Fruit fly (Drosophila melanogaster) whole organism, embryonic: Measurements from ENCODE around the gene pigs.

Experiments
- B-H2 ChIP-seq: fragments of 200-800 bp; sonication (Bioruptor generic); optimal IDR thresholded peaks from 2 replicates; lab custom pipeline; 2018; ENCODE audit warnings: missing biosample characterization, mild to moderate bottlenecking, missing genetic modification characterization
- CG10147 ChIP-seq: fragments of 200-800 bp; sonication (Bioruptor generic); optimal IDR thresholded peaks from 2 replicates; lab custom pipeline; 2019; ENCODE audit warnings: missing biosample characterization, mild to moderate bottlenecking, missing genetic modification characterization, moderate library complexity
- CG10654 ChIP-seq: fragments of 200-800 bp; sonication (Bioruptor generic); optimal IDR thresholded peaks from 2 replicates; lab custom pipeline; 2016; ENCODE audit warnings: missing biosample characterization, missing genetic modification characterization
- CG11093 ChIP-seq: fragments of 200-800 bp; sonication (Bioruptor generic); IDR thresholded peaks from 3 replicates; pipeline ENCODE4 v1.3.6; 2022; ENCODE audit warnings: missing biosample characterization, missing genetic modification characterization
- CG11504 ChIP-seq: fragments of 200-800 bp; sonication (Bioruptor generic); optimal IDR thresholded peaks from 3 replicates; lab custom pipeline; 2019; ENCODE audit warnings: missing biosample characterization, mild to moderate bottlenecking, missing genetic modification characterization, moderate library complexity
- CG12744 ChIP-seq: fragments of 200-800 bp; sonication (Bioruptor generic); optimal IDR thresholded peaks from 2 replicates; lab custom pipeline; 2016; ENCODE audit warnings: missing biosample characterization, missing genetic modification characterization
- CG13296 ChIP-seq: fragments of 200-800 bp; sonication (Bioruptor generic); optimal IDR thresholded peaks from 3 replicates; lab custom pipeline; 2018; ENCODE audit warnings: missing biosample characterization, mild to moderate bottlenecking, missing genetic modification characterization
- CG13894 ChIP-seq: fragments of 200-800 bp; sonication (Bioruptor generic); optimal IDR thresholded peaks from 3 replicates; lab custom pipeline; 2018; ENCODE audit warnings: missing biosample characterization, mild to moderate bottlenecking, missing genetic modification characterization, moderate library complexity
- CG15601 ChIP-seq: fragments of 200-800 bp; sonication (Bioruptor generic); optimal IDR thresholded peaks from 3 replicates; lab custom pipeline; 2019; ENCODE audit warnings: missing biosample characterization, mild to moderate bottlenecking, missing genetic modification characterization, moderate library complexity
- CG1603 ChIP-seq: fragments of 200-800 bp; sonication (Bioruptor generic); optimal IDR thresholded peaks from 2 replicates; lab custom pipeline; 2019; ENCODE audit warnings: missing biosample characterization, mild to moderate bottlenecking, missing genetic modification characterization, moderate library complexity
- CG16815 ChIP-seq: fragments of 200-800 bp; sonication (Bioruptor generic); optimal IDR thresholded peaks from 3 replicates; lab custom pipeline; 2017; ENCODE audit warnings: missing biosample characterization, mild to moderate bottlenecking, missing genetic modification characterization
- CG2116 ChIP-seq: fragments of 200-800 bp; sonication (Bioruptor generic); optimal IDR thresholded peaks from 3 replicates; lab custom pipeline; 2018; ENCODE audit warnings: missing biosample characterization, mild to moderate bottlenecking, missing genetic modification characterization
- CG30403 ChIP-seq: fragments of 200-800 bp; sonication (Bioruptor generic); optimal IDR thresholded peaks from 3 replicates; lab custom pipeline; 2016; ENCODE audit warnings: missing biosample characterization, missing genetic modification characterization
- CG32767 ChIP-seq: fragments of 200-800 bp; sonication (Bioruptor generic); IDR thresholded peaks from 2 replicates; pipeline ENCODE4 v1.3.6; 2022; ENCODE audit warnings: missing biosample characterization, missing genetic modification characterization
- CG34224 ChIP-seq: fragments of 200-800 bp; sonication (Bioruptor generic); IDR thresholded peaks from 3 replicates; pipeline ENCODE4 v1.3.6; 2022; ENCODE audit warnings: missing biosample characterization, missing genetic modification characterization; ENCODE audit not compliant: partially characterized antibody
- CG4282 ChIP-seq: fragments of 200-800 bp; sonication (Bioruptor generic); optimal IDR thresholded peaks from 2 replicates; lab custom pipeline; 2016; ENCODE audit warnings: missing biosample characterization, missing genetic modification characterization
- CG4328 ChIP-seq: fragments of 200-800 bp; sonication (Bioruptor generic); optimal IDR thresholded peaks from 3 replicates; lab custom pipeline; 2017; ENCODE audit warnings: missing biosample characterization, missing genetic modification reagents, missing genetic modification characterization
- CG6272 ChIP-seq: fragments of 200-800 bp; sonication (Bioruptor generic); IDR thresholded peaks from 2 replicates; pipeline ENCODE4 v1.3.6; 2022; ENCODE audit warnings: missing biosample characterization, missing genetic modification characterization
- CG8359 ChIP-seq: fragments of 200-800 bp; sonication (Bioruptor generic); optimal IDR thresholded peaks from 2 replicates; lab custom pipeline; 2017; ENCODE audit warnings: missing biosample characterization, mild to moderate bottlenecking, missing genetic modification characterization, borderline replicate concordance
- CG8924 ChIP-seq: fragments of 200-800 bp; optimal IDR thresholded peaks from 3 replicates; lab custom pipeline; 2019; ENCODE audit warnings: missing biosample characterization, mild to moderate bottlenecking, missing genetic modification characterization, moderate library complexity
- CTCF ChIP-seq: fragments of 200-800 bp; sonication (Bioruptor generic); optimal IDR thresholded peaks from 2 replicates; lab custom pipeline; 2017; ENCODE audit warnings: missing biosample characterization, mild to moderate bottlenecking, missing genetic modification characterization, moderate library complexity
- Chrac-16 ChIP-seq: fragments of 200-800 bp; sonication (Bioruptor generic); optimal IDR thresholded peaks from 3 replicates; lab custom pipeline; 2016; ENCODE audit warnings: missing biosample characterization, missing genetic modification characterization
- Dad ChIP-seq: fragments of 200-800 bp; sonication (Bioruptor generic); optimal IDR thresholded peaks from 3 replicates; lab custom pipeline; 2016; ENCODE audit warnings: missing biosample characterization, missing genetic modification characterization
- Dp ChIP-seq: fragments of 200-800 bp; sonication (Bioruptor generic); optimal IDR thresholded peaks from 2 replicates; lab custom pipeline; 2018; ENCODE audit warnings: missing biosample characterization, mild to moderate bottlenecking, missing genetic modification characterization, moderate library complexity
- ERR ChIP-seq: fragments of 200-800 bp; sonication (Bioruptor generic); optimal IDR thresholded peaks from 2 replicates; lab custom pipeline; 2016; ENCODE audit warnings: missing biosample characterization, missing genetic modification characterization
- Ets97D ChIP-seq: fragments of 200-800 bp; sonication (Bioruptor generic); optimal IDR thresholded peaks from 3 replicates; lab custom pipeline; 2016; ENCODE audit warnings: missing biosample characterization, missing genetic modification characterization
- Fer1 ChIP-seq: fragments of 200-800 bp; sonication (Bioruptor generic); optimal IDR thresholded peaks from 2 replicates; lab custom pipeline; 2017; ENCODE audit warnings: missing biosample characterization, mild to moderate bottlenecking, missing genetic modification characterization
- HLH54F ChIP-seq: fragments of 200-800 bp; sonication (Bioruptor generic); optimal IDR thresholded peaks from 3 replicates; lab custom pipeline; 2016; ENCODE audit warnings: missing biosample characterization, missing genetic modification characterization
- HmgD ChIP-seq: fragments of 200-800 bp; sonication (Bioruptor generic); optimal IDR thresholded peaks from 3 replicates; lab custom pipeline; 2016; ENCODE audit warnings: missing biosample characterization, missing genetic modification characterization
- HmgZ ChIP-seq: fragments of 200-800 bp; sonication (Bioruptor generic); optimal IDR thresholded peaks from 2 replicates; lab custom pipeline; 2018; ENCODE audit warnings: missing biosample characterization, mild to moderate bottlenecking, missing genetic modification characterization
- Kr ChIP-seq: fragments of 200-800 bp; sonication (Bioruptor generic); optimal IDR thresholded peaks from 2 replicates; lab custom pipeline; 2017; ENCODE audit warnings: missing biosample characterization, mild to moderate bottlenecking, missing genetic modification characterization
- NFAT ChIP-seq: fragments of 200-800 bp; sonication (Bioruptor generic); IDR thresholded peaks from 2 replicates; pipeline ENCODE4 v1.3.6; 2022; ENCODE audit warnings: missing biosample characterization, missing genetic modification characterization
- Vsx1 ChIP-seq: fragments of 200-800 bp; sonication (Bioruptor generic); optimal IDR thresholded peaks from 2 replicates; lab custom pipeline; 2017; ENCODE audit warnings: missing biosample characterization, mild to moderate bottlenecking, missing genetic modification characterization, missing genetic modification reagents
- abd-A ChIP-seq: fragments of 200-800 bp; sonication (Bioruptor generic); optimal IDR thresholded peaks from 3 replicates; lab custom pipeline; 2019; ENCODE audit warnings: missing biosample characterization, mild to moderate bottlenecking, missing genetic modification characterization, moderate library complexity
- ase ChIP-seq: fragments of 200-800 bp; sonication (Bioruptor generic); IDR thresholded peaks from 3 replicates; pipeline ENCODE4 v1.3.6; 2022; ENCODE audit warnings: missing biosample characterization, missing genetic modification characterization
- bsh ChIP-seq, 2 experiments: fragments of 200-800 bp; sonication (Bioruptor generic); optimal IDR thresholded peaks; 2 replicates each; lab custom pipeline; 2017 to 2018; ENCODE audit warnings: mild to moderate bottlenecking in 2 of 2, missing biosample characterization in 2 of 2, missing genetic modification characterization in 2 of 2, moderate library complexity in 1 of 2
- eyg ChIP-seq: fragments of 200-800 bp; sonication (Bioruptor generic); optimal IDR thresholded peaks from 3 replicates; lab custom pipeline; 2016; ENCODE audit warnings: missing biosample characterization, missing genetic modification characterization
- hb ChIP-seq: fragments of 200-800 bp; sonication (Bioruptor generic); IDR thresholded peaks from 3 replicates; pipeline ENCODE4 v1.3.6; 2022; ENCODE audit warnings: missing biosample characterization, missing genetic modification characterization; ENCODE audit not compliant: partially characterized antibody
- hkb ChIP-seq, 2 experiments: fragments of 200-800 bp in 1 of 2; fragments of >200 bp in 1 of 2; sonication (Bioruptor generic) in 1 of 2; IDR thresholded peaks in 1 of 2; optimal IDR thresholded peaks in 1 of 2; 2 replicates each; pipeline versions ENCODE4 v1.3.6 to Lab custom; 2017 to 2022; ENCODE audit warnings: missing biosample characterization in 1 of 2, missing genetic modification characterization in 1 of 2
- ken ChIP-seq: fragments of 200-800 bp; sonication (Bioruptor generic); IDR thresholded peaks from 3 replicates; pipeline ENCODE4 v1.3.6; 2022; ENCODE audit warnings: missing biosample characterization, missing genetic modification characterization
- kni ChIP-seq: fragments of 200-800 bp; sonication (Bioruptor generic); optimal IDR thresholded peaks from 3 replicates; lab custom pipeline; 2017; ENCODE audit warnings: mild to moderate bottlenecking, missing biosample characterization, missing genetic modification reagents, missing genetic modification characterization
- mld ChIP-seq: fragments of 200-800 bp; sonication (Bioruptor generic); IDR thresholded peaks from 3 replicates; pipeline ENCODE4 v1.3.6; 2022; ENCODE audit warnings: missing biosample characterization, missing genetic modification characterization; ENCODE audit not compliant: partially characterized antibody
- otp ChIP-seq: fragments of 200-800 bp; sonication (Bioruptor generic); IDR thresholded peaks from 3 replicates; pipeline ENCODE4, ENCODE4 v1.3.6; 2022; ENCODE audit warnings: missing biosample characterization, missing genetic modification characterization
- pho ChIP-seq: fragments of 200-800 bp; sonication (Bioruptor generic); optimal IDR thresholded peaks from 2 replicates; lab custom pipeline; 2016; ENCODE audit warnings: missing biosample characterization, missing genetic modification characterization
- pzg ChIP-seq: fragments of 200-800 bp; sonication (Bioruptor generic); optimal IDR thresholded peaks from 3 replicates; lab custom pipeline; 2018; ENCODE audit warnings: missing biosample characterization, mild to moderate bottlenecking, missing genetic modification characterization, moderate library complexity
- row ChIP-seq: fragments of 200-800 bp; sonication (Bioruptor generic); IDR thresholded peaks from 3 replicates; pipeline ENCODE4 v1.3.6; 2022; ENCODE audit warnings: missing biosample characterization, missing genetic modification characterization
- sens ChIP-seq: fragments of 200-800 bp; sonication (Bioruptor generic); peaks from one replicate; lab custom pipeline; 2016; ENCODE audit warnings: missing biosample characterization, missing genetic modification characterization
- sug ChIP-seq: fragments of 200-800 bp; optimal IDR thresholded peaks from 2 replicates; lab custom pipeline; 2019; ENCODE audit warnings: missing biosample characterization, mild to moderate bottlenecking, missing genetic modification characterization, moderate library complexity
- tio ChIP-seq: fragments of 200-800 bp; sonication (Bioruptor generic); optimal IDR thresholded peaks from 2 replicates; lab custom pipeline; 2017; ENCODE audit warnings: missing biosample characterization, missing genetic modification characterization, inconsistent platforms
- unc-4 ChIP-seq: fragments of 200-800 bp; sonication (Bioruptor generic); IDR thresholded peaks from 2 replicates; pipeline ENCODE4 v1.3.6; 2022; ENCODE audit warnings: missing biosample characterization, missing genetic modification characterization; ENCODE audit not compliant: partially characterized antibody

The pigs gene

DNA sequence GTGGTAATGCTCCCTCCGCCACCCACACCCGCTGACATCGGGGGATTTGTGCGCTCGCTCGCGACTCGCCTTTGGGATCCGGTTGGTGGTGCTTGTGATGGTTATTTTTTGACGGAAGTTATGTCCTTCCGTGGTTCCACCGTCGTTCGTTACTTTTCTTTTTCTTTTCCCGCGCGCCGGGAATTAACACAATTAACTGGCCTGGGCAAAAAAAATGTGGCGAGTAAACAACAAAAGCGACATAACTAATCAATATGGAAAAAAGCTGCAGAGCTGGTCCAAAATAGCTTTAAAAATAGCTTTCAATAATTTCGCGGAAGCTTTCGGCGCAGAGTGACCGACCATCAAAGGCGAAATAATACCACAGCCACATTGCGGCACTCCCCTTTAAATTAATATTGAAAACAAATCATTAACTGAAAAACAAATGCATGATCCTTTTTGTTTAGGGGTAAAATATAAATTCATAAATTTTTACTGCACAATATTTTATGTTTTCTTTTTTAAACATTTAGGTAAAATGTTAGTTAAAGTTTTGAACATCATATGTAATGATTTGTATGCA is 98.5 kb downstream of the pigs start, which contains the start of gene CG14440 (continued):
- peak; percentile 39 for TF ChIP-seq pzg
- TF ChIP-seq CG16815 (GFP tag; lab: Kevin White, UChicago), result no peak
- 0 out of 3 replicates have a peak, but pooled peaks have one; percentile 43 for TF ChIP-seq otp
- TF ChIP-seq Vsx1 (GFP tag; lab: Kevin White, UChicago), result peak; percentile 2
- TF ChIP-seq kni (GFP tag; lab: Kevin White, UChicago), result peak; percentile 5
- peak; percentile 24 for TF ChIP-seq CG2116 (GFP tag; lab: Kevin White, UChicago)
- peak; percentile 8; the same call in 1 of the 2 replicates for TF ChIP-seq NFAT (GFP tag; lab: Robert Waterston, UW)
- TF ChIP-seq HmgD, result no peak
- no peak for TF ChIP-seq hkb (optimal IDR thresholded peaks at IDR 0.05; lab: Kevin White, UChicago)
- TF ChIP-seq hkb (GFP tag; IDR thresholded peaks at IDR 0.05; lab: Robert Waterston, UW), result peak; percentile 40; the same call in 1 of the 2 replicates
- TF ChIP-seq unc-4 (GFP tag; lab: Robert Waterston, UW), result 0 out of 2 replicates have a peak, but pooled peaks have one; percentile 11
- TF ChIP-seq CG10147 (GFP tag; lab: Kevin White, UChicago), result peak; percentile 12
- no peak for TF ChIP-seq CG30403 (GFP tag; lab: Kevin White, UChicago)
- TF ChIP-seq Kr (GFP tag; lab: Kevin White, UChicago), result no peak
- TF ChIP-seq CG6272, result no peak
- no peak for TF ChIP-seq Dad (GFP tag; lab: Kevin White, UChicago)
- no peak for TF ChIP-seq CG32767 (GFP tag; lab: Robert Waterston, UW)
- TF ChIP-seq CG10654 (GFP tag; lab: Kevin White, UChicago), result no peak
- TF ChIP-seq Ets97D (GFP tag; lab: Kevin White, UChicago), result peak; percentile 4
- TF ChIP-seq eyg (GFP tag; lab: Kevin White, UChicago), result no peak
- TF ChIP-seq CG1603 (tag; lab: Kevin White, UChicago), result peak; percentile 8
- peak; percentile 48 for TF ChIP-seq CG13296 (GFP tag; lab: Kevin White, UChicago)
- peak; percentile 30 for TF ChIP-seq CG15601
- no peak for TF ChIP-seq CG12744
- TF ChIP-seq HmgZ (tag; lab: Kevin White, UChicago), result peak; percentile 45
- TF ChIP-seq CG4328, result no peak
- TF ChIP-seq CG11504 (tag; lab: Kevin White, UChicago), result peak; percentile 1
- no peak for TF ChIP-seq ken
- peak; percentile 71 for TF ChIP-seq row (GFP tag; lab: Robert Waterston, UW)
- TF ChIP-seq Chrac-16, result no peak
- TF ChIP-seq ase (GFP tag; lab: Robert Waterston, UW), result no peak
- peak; percentile 39 for TF ChIP-seq Dp (GFP tag; lab: Kevin White, UChicago)
- peak; percentile 36 for TF ChIP-seq abd-A (tag; lab: Kevin White, UChicago)
- TF ChIP-seq tio, result no peak
- peak; percentile 81 for TF ChIP-seq CTCF
- no peak for TF ChIP-seq B-H2 (GFP tag; lab: Kevin White, UChicago)
- peak; percentile 5 for TF ChIP-seq sug (tag; lab: Kevin White, UChicago)
- no peak for TF ChIP-seq CG11093 (GFP tag; lab: Robert Waterston, UW)
- no peak for TF ChIP-seq ERR (GFP tag; lab: Kevin White, UChicago)
- TF ChIP-seq HLH54F, result no peak
- no peak for TF ChIP-seq mld
- TF ChIP-seq Fer1 (GFP tag; lab: Kevin White, UChicago), result peak; percentile 41
- no peak for TF ChIP-seq CG13894 (tag; lab: Kevin White, UChicago)
- no peak for TF ChIP-seq hb (GFP tag; lab: Robert Waterston, UW)
- no peak for TF ChIP-seq CG8924 (tag; lab: Kevin White, UChicago)
- TF ChIP-seq sens (GFP tag; lab: Kevin White, UChicago), result peak; percentile 63
- TF ChIP-seq CG4282 (GFP tag; lab: Kevin White, UChicago), result no peak
- peak; percentile 40 for TF ChIP-seq CG34224
- TF ChIP-seq bsh (GFP tag; optimal IDR thresholded peaks at IDR 0.05; lab: Kevin White, UChicago), result peak in 1 of 2 experiments; percentile 7
- TF ChIP-seq pho (GFP tag; lab: Kevin White, UChicago), result no peak
- TF ChIP-seq CG8359 (GFP tag; lab: Kevin White, UChicago), result no peak
